Fruit fly (Drosophila melanogaster): ENCODE data around the gene CG9512.

The CG9512 gene

DNA sequence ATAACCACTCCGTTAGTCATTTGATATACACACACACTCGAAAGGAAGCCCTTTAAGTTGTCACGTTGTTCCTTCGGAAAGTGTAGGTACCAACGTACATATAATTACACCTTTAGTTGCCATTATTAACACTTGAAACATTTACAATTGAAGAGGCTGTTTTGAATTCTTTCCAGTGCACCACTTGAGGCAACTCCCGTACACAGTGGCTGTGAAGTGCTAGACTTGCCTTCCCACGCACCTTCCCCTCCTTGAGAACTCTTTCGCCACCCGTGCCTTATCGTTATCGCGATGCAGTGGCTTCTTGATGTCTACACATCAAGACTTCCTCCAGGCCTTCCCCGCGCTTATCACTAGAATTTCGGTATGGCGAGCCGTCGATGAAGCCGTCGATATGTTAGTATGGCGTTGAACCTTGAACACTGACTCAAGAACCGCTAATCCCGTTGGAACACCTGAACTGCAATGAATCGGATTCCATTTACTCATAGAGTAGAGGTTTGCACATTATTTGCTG, 46.1 kb upstream of the CG9512 start (continued):
- no peak for TF ChIP-seq ham (GFP tag; IDR thresholded peaks at IDR 0.05)
- TF ChIP-seq MESR4 (GFP tag; optimal IDR thresholded peaks at IDR 0.05): no peak
- no peak for TF ChIP-seq pho (GFP tag; optimal IDR thresholded peaks at IDR 0.05)
- TF ChIP-seq CG10321 (GFP tag; IDR thresholded peaks at IDR 0.05): no peak
- TF ChIP-seq zen (tag; optimal IDR thresholded peaks at IDR 0.05): no peak
- TF ChIP-seq crol (GFP tag; IDR thresholded peaks at IDR 0.05): peak; percentile 62
- no peak for TF ChIP-seq CG9727 (GFP tag; optimal IDR thresholded peaks at IDR 0.05)
- TF ChIP-seq CG14860 (GFP tag; IDR thresholded peaks at IDR 0.05; ENCODE audit: partially characterized antibody): no peak
- TF ChIP-seq CG10543 (GFP tag; optimal IDR thresholded peaks at IDR 0.05): no peak
- TF ChIP-seq Drgx (GFP tag; IDR thresholded peaks at IDR 0.05): no peak
- TF ChIP-seq gsb-n (tag; optimal IDR thresholded peaks at IDR 0.05): no peak
- TF ChIP-seq esg (GFP tag; conservative IDR thresholded peaks at IDR 0.05): no peak
- TF ChIP-seq exex (tag; optimal IDR thresholded peaks at IDR 0.05): peak; percentile 23
- TF ChIP-seq CG10267 (tag; optimal IDR thresholded peaks at IDR 0.05): no peak
- no peak for TF ChIP-seq Hr51 (GFP tag; optimal IDR thresholded peaks at IDR 0.05)
- TF ChIP-seq CG32532 (GFP tag; IDR thresholded peaks at IDR 0.05): no peak
- TF ChIP-seq ind (GFP tag; optimal IDR thresholded peaks at IDR 0.05): no peak
- TF ChIP-seq Dad (GFP tag; optimal IDR thresholded peaks at IDR 0.05): no peak
- TF ChIP-seq mam (GFP tag; optimal IDR thresholded peaks at IDR 0.05): no peak
- no peak for TF ChIP-seq Abd-B (GFP tag; optimal IDR thresholded peaks at IDR 0.05)
- no peak for TF ChIP-seq Dek (tag; optimal IDR thresholded peaks at IDR 0.05)
- no peak for TF ChIP-seq gcm (GFP tag; optimal IDR thresholded peaks at IDR 0.05)
- TF ChIP-seq CG3281 (GFP tag; optimal IDR thresholded peaks at IDR 0.05): no peak
- no peak for TF ChIP-seq cwo (GFP tag; optimal IDR thresholded peaks at IDR 0.05)
- no peak for TF ChIP-seq D (optimal IDR thresholded peaks at IDR 0.05)
- TF ChIP-seq D (GFP tag; optimal IDR thresholded peaks at IDR 0.05): no peak
- TF ChIP-seq CG6854 (GFP tag; optimal IDR thresholded peaks at IDR 0.05): no peak
- TF ChIP-seq grau (tag; optimal IDR thresholded peaks at IDR 0.05): no peak
- TF ChIP-seq luna (GFP tag; optimal IDR thresholded peaks at IDR 0.05): no peak
- TF ChIP-seq CG3065 (GFP tag; optimal IDR thresholded peaks at IDR 0.05): no peak

dm6 chrX:14950273-14951272, 45.2 kb upstream of the CG9512 start:
- TF ChIP-seq mirr (GFP tag; optimal IDR thresholded peaks at IDR 0.05) (peak; percentile 12), CG6791 (GFP tag; IDR thresholded peaks at IDR 0.05; ENCODE audit: partially characterized antibody) (peak; percentile 53; the same call in 1 of the 3 replicates), nerfin-2 (GFP tag; IDR thresholded peaks at IDR 0.05; ENCODE audit: partially characterized antibody) (no peak), Xrp1 (GFP tag; IDR thresholded peaks at IDR 0.05) (peak; percentile 96), slou (GFP tag; optimal IDR thresholded peaks at IDR 0.05) (peak; percentile 40), bigmax (GFP tag; optimal IDR thresholded peaks at IDR 0.05) (no peak), CG3281 (GFP tag; optimal IDR thresholded peaks at IDR 0.05) (peak; percentile 78), jumu (GFP tag; optimal IDR thresholded peaks at IDR 0.05) (peak; percentile 65), CG6254 (GFP tag; optimal IDR thresholded peaks at IDR 0.05) (peak; percentile 90), insv (GFP tag; optimal IDR thresholded peaks at IDR 0.05) (peak in 1 of 2 experiments; percentile 61), lbe (GFP tag; optimal IDR thresholded peaks at IDR 0.05) (peak; percentile 95), Mes4 (GFP tag; optimal IDR thresholded peaks at IDR 0.05) (peak; percentile 83), CG13624 (GFP tag; optimal IDR thresholded peaks at IDR 0.05) (peak; percentile 66), dimm (GFP tag; IDR thresholded peaks at IDR 0.05) (peak; percentile 70), az2 (GFP tag; optimal IDR thresholded peaks at IDR 0.05) (peak; percentile 94), CG2202 (tag; optimal IDR thresholded peaks at IDR 0.05) (peak; percentile 95), CG5180 (GFP tag; optimal IDR thresholded peaks at IDR 0.05) (peak; percentile 89), dmrt11E (tag; optimal IDR thresholded peaks at IDR 0.05) (peak; percentile 98), Awh (GFP tag; IDR thresholded peaks at IDR 0.05) (peak; percentile 90), CG12155 (GFP tag; optimal IDR thresholded peaks at IDR 0.05) (peak; percentile 85)
